Worm (Caenorhabditis elegans) whole organism, young adult: Measurements from ENCODE around the gene ZK177.9.

Source experiments
- Y53F4B.3 ChIP-seq: fragments of 200-800 bp; sonication (Bioruptor generic); IDR thresholded peaks from 2 replicates; pipeline ENCODE4 v1.3.6; 2022; ENCODE audit warnings: missing genetic modification reagents, missing genetic modification characterization, missing compliant biosample characterization
- akir-1 ChIP-seq: fragments of 200-800 bp; sonication (Bioruptor generic); optimal IDR thresholded peaks from 2 replicates; lab custom pipeline; 2018; ENCODE audit warnings: mild to moderate bottlenecking, missing genetic modification characterization, moderate library complexity, missing compliant biosample characterization
- ceh-40 ChIP-seq: fragments of 200-800 bp; sonication (Bioruptor generic); IDR thresholded peaks from 2 replicates; pipeline ENCODE4 v1.3.6; 2022; ENCODE audit warnings: missing genetic modification characterization, missing compliant biosample characterization
- die-1 ChIP-seq: sonication (generic microtip); optimal IDR thresholded peaks from 2 replicates; lab custom pipeline; 2016; ENCODE audit warnings: missing genotype, mild to moderate bottlenecking, missing genetic modification characterization, missing compliant biosample characterization
- egl-44 ChIP-seq: fragments of 200-800 bp; sonication (Bioruptor generic); IDR thresholded peaks from 2 replicates; pipeline ENCODE4 v1.3.6; 2022; ENCODE audit warnings: missing genetic modification reagents, missing genetic modification characterization, missing compliant biosample characterization
- gei-17 ChIP-seq: fragments of 200-800 bp; sonication (Bioruptor generic); optimal IDR thresholded peaks from 2 replicates; lab custom pipeline; 2018; ENCODE audit warnings: mild to moderate bottlenecking, missing genetic modification characterization, missing compliant biosample characterization
- him-1 ChIP-seq: sonication (generic microtip); optimal IDR thresholded peaks from 2 replicates; lab custom pipeline; 2016; ENCODE audit warnings: missing genotype, missing genetic modification reagents, missing genetic modification characterization, missing compliant biosample characterization
- lag-1 ChIP-seq: fragments of 200-800 bp; sonication (Bioruptor generic); IDR thresholded peaks from 2 replicates; pipeline ENCODE4 v1.3.6; 2022; ENCODE audit warnings: missing genetic modification reagents, missing genetic modification characterization, missing compliant biosample characterization
- nhr-179 ChIP-seq: sonication (generic microtip); optimal IDR thresholded peaks from 2 replicates; lab custom pipeline; 2016; ENCODE audit warnings: mild to moderate bottlenecking, missing genetic modification characterization, missing compliant biosample characterization
- pha-4 ChIP-seq: fragments of 150-350 bp; sonication (generic microtip); optimal IDR thresholded peaks from 2 replicates; lab custom pipeline; 2014; ENCODE audit warnings: missing biosample characterization, missing genetic modification reagents, missing genetic modification characterization
- unc-62 ChIP-seq: fragments of 150-350 bp; optimal IDR thresholded peaks from 2 replicates; lab custom pipeline; 2014; ENCODE audit warnings: missing biosample characterization, missing genetic modification reagents, missing genetic modification characterization
- xnd-1 ChIP-seq: sonication (generic microtip); optimal IDR thresholded peaks from 2 replicates; lab custom pipeline; 2016; ENCODE audit warnings: missing genotype, missing genetic modification reagents, missing genetic modification characterization, missing compliant biosample characterization
- ztf-22 ChIP-seq: fragments of 200-800 bp; sonication (Bioruptor generic); optimal IDR thresholded peaks from 2 replicates; lab custom pipeline; 2018; ENCODE audit warnings: mild to moderate bottlenecking, missing genetic modification characterization, moderate library complexity, missing compliant biosample characterization
- ztf-6 ChIP-seq: fragments of 200-800 bp; sonication (Bioruptor generic); IDR thresholded peaks from 2 replicates; pipeline ENCODE4 v1.3.6; 2022; ENCODE audit warnings: missing genetic modification reagents, missing genetic modification characterization, missing compliant biosample characterization

DNA sequence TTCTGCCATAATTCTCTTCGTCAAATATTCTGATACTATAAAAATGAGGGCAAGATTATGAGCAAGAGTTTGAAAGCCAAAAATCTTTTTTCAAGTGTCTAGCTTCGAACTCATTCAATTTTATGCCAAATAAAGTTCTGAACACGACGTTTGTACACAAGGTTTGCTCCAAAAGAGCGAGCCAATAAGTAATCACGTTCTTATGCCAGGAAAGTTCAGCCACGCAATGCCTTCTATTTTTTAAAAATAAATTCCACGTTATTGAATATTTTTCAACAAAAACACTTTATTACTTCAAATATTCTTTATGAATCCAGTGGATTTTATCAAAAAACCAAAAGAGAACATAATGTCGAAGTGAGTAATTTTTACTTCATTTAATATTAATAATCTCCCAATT lies 29.7 kb downstream of the ZK177.9 start, which contains the start of gene nep-5:
- TF ChIP-seq lag-1 (GFP tag; lab: Robert Waterston, UW) (no peak), him-1 (tag; lab: Kevin White, UChicago) (no peak), nhr-179 (no peak), die-1 (tag; lab: Kevin White, UChicago) (no peak), xnd-1 (no peak), akir-1 (GFP tag; lab: Kevin White, UChicago) (no peak), ceh-40 (GFP tag; lab: Robert Waterston, UW) (no peak), unc-62 (GFP tag; lab: Kevin White, UChicago) (no peak), pha-4 (tag; lab: Kevin White, UChicago) (no peak), gei-17 (no peak), Y53F4B.3 (no peak), ztf-6 (no peak), egl-44 (GFP tag; lab: Robert Waterston, UW) (no peak), ztf-22 (no peak)
